Worm (Caenorhabditis elegans) whole organism, early embryonic: ENCODE data around the gene F47G9.6.

ENCODE experiments used
- ama-1 ChIP-seq: fragments of 150-350 bp; optimal IDR thresholded peaks from 2 replicates; lab custom pipeline; 2014
- ceh-13 ChIP-seq: fragments of 200-800 bp; sonication (Bioruptor generic); optimal IDR thresholded peaks from 2 replicates; lab custom pipeline; 2018; ENCODE audit warnings: mild to moderate bottlenecking, missing genetic modification characterization, missing compliant biosample characterization
- ets-7 ChIP-seq: sonication (generic microtip); optimal IDR thresholded peaks from 2 replicates; lab custom pipeline; 2016; ENCODE audit warnings: missing genotype, missing genetic modification characterization, missing compliant biosample characterization
- flt-1 ChIP-seq: fragments of 200-800 bp; sonication (Bioruptor generic); IDR thresholded peaks from 2 replicates; pipeline ENCODE4 v1.3.6; 2022; ENCODE audit warnings: missing genetic modification characterization, missing compliant biosample characterization
- hmbx-1 ChIP-seq: sonication (generic microtip); optimal IDR thresholded peaks from 2 replicates; lab custom pipeline; 2016; ENCODE audit warnings: mild to moderate bottlenecking, missing genetic modification characterization, missing compliant biosample characterization
- hmg-4 ChIP-seq: fragments of 200-800 bp; sonication (Bioruptor generic); optimal IDR thresholded peaks from 2 replicates; lab custom pipeline; 2018; ENCODE audit warnings: mild to moderate bottlenecking, missing genetic modification characterization, missing compliant biosample characterization
- hnd-1 ChIP-seq: sonication (generic microtip); optimal IDR thresholded peaks from 2 replicates; lab custom pipeline; 2016; ENCODE audit warnings: missing genetic modification characterization, missing compliant biosample characterization
- tbx-11 ChIP-seq: fragments of 200-800 bp; sonication (Bioruptor generic); IDR thresholded peaks from 2 replicates; pipeline ENCODE4 v1.3.6; 2022; ENCODE audit warnings: missing genetic modification characterization, missing compliant biosample characterization

- TF ChIP-seq ceh-13 (GFP tag; lab: Kevin White, UChicago) (no peak), hmbx-1 (tag; lab: Kevin White, UChicago) (no peak), hnd-1 (tag; lab: Kevin White, UChicago) (no peak), ama-1 (lab: Kevin White, UChicago) (no peak), flt-1 (GFP tag; lab: Robert Waterston, UW) (no peak), hmg-4 (GFP tag; lab: Kevin White, UChicago) (no peak), tbx-11 (GFP tag; lab: Robert Waterston, UW) (no peak), ets-7 (tag; lab: Kevin White, UChicago) (no peak)
Measured at ce11 chrV:11282272-11282671, 46.9 kb upstream of the F47G9.6 start, which contains the start of gene gly-20.
